Fruit fly (Drosophila melanogaster): ENCODE measurements around the gene Daxx.

Gene Daxx

dm6 chr2L:6490783-6491249 is 10.1 kb downstream of the Daxx start, which contains the start of the genes Phf5a and CG31638 (continued):
- peak; percentile 63 for TF ChIP-seq CG2875 (GFP tag; optimal IDR thresholded peaks at IDR 0.05)
- peak; percentile 80 for TF ChIP-seq fd102C (GFP tag; optimal IDR thresholded peaks at IDR 0.05)
- no peak for TF ChIP-seq Dref (GFP tag; IDR thresholded peaks at IDR 0.05)
- TF ChIP-seq gro (GFP tag; optimal IDR thresholded peaks at IDR 0.05) = no peak
- TF ChIP-seq Dp (GFP tag; optimal IDR thresholded peaks at IDR 0.05) = peak; percentile 27
- TF ChIP-seq ERR (GFP tag; optimal IDR thresholded peaks at IDR 0.05) = no peak
- peak; percentile 73 for TF ChIP-seq CG9727 (GFP tag; optimal IDR thresholded peaks at IDR 0.05)
- peak; percentile 88 for TF ChIP-seq CG17802 (tag; optimal IDR thresholded peaks at IDR 0.05)
- TF ChIP-seq CG14014 (GFP tag; IDR thresholded peaks at IDR 0.05) = peak; percentile 92
- TF ChIP-seq CG15601 (tag; optimal IDR thresholded peaks at IDR 0.05) = peak; percentile 68
- TF ChIP-seq Tbp (GFP tag; optimal IDR thresholded peaks at IDR 0.05) = no peak
- no peak for TF ChIP-seq CG33213 (GFP tag; optimal IDR thresholded peaks at IDR 0.05)
- peak; percentile 96 for TF ChIP-seq CG8388 (GFP tag; optimal IDR thresholded peaks at IDR 0.05)
- TF ChIP-seq ci (GFP tag; IDR thresholded peaks at IDR 0.05) = peak; percentile 92
- TF ChIP-seq CG8359 (GFP tag; optimal IDR thresholded peaks at IDR 0.05; ENCODE audit: borderline replicate concordance) = peak; percentile 73
- TF ChIP-seq NK7.1 (GFP tag; optimal IDR thresholded peaks at IDR 0.05) = no peak
- TF ChIP-seq Ssrp (tag; optimal IDR thresholded peaks at IDR 0.05) = peak; percentile 53
- TF ChIP-seq eve (GFP tag; optimal IDR thresholded peaks at IDR 0.05) = no peak
- TF ChIP-seq nmo (GFP tag; optimal IDR thresholded peaks at IDR 0.05) = peak; percentile 81
- TF ChIP-seq ato (GFP tag; IDR thresholded peaks at IDR 0.05; ENCODE audit: partially characterized antibody) = no peak
- peak; percentile 95 for TF ChIP-seq lilli (GFP tag; optimal IDR thresholded peaks at IDR 0.05)
- no peak for TF ChIP-seq pho (GFP tag; optimal IDR thresholded peaks at IDR 0.05)
- TF ChIP-seq dmrt99B (tag; optimal IDR thresholded peaks at IDR 0.05) = peak; percentile 95
- TF ChIP-seq gcm (GFP tag; optimal IDR thresholded peaks at IDR 0.05) = peak; percentile 95
- no peak for TF ChIP-seq nerfin-2 (GFP tag; IDR thresholded peaks at IDR 0.05; ENCODE audit: partially characterized antibody)
- peak; percentile 52 for TF ChIP-seq CG10147 (GFP tag; optimal IDR thresholded peaks at IDR 0.05)
- peak; percentile 96 for TF ChIP-seq H15 (GFP tag; IDR thresholded peaks at IDR 0.05)
- TF ChIP-seq btn (GFP tag; optimal IDR thresholded peaks at IDR 0.05) = no peak
- TF ChIP-seq CG12391 (tag; optimal IDR thresholded peaks at IDR 0.05) = peak; percentile 99
- peak; percentile 57 for TF ChIP-seq schlank (tag; optimal IDR thresholded peaks at IDR 0.05)
- peak; percentile 90 for TF ChIP-seq gsb-n (tag; optimal IDR thresholded peaks at IDR 0.05)
- TF ChIP-seq phol (tag; optimal IDR thresholded peaks at IDR 0.05) = peak; percentile 98
- TF ChIP-seq gfzf (GFP tag; optimal IDR thresholded peaks at IDR 0.05) = peak; percentile 43
- peak; percentile 98 for TF ChIP-seq CG13424 (tag; optimal IDR thresholded peaks at IDR 0.05)
- TF ChIP-seq CG14710 (tag; optimal IDR thresholded peaks at IDR 0.05) = peak; percentile 97
- peak in 1 of 2 experiments; percentile 19 for TF ChIP-seq insv (GFP tag; optimal IDR thresholded peaks at IDR 0.05)
- no peak for TF ChIP-seq abd-A (tag; optimal IDR thresholded peaks at IDR 0.05)
- no peak for TF ChIP-seq repo (GFP tag; optimal IDR thresholded peaks at IDR 0.05)
- peak; percentile 40 for TF ChIP-seq kay (GFP tag; optimal IDR thresholded peaks at IDR 0.05)
- peak; percentile 96 for TF ChIP-seq B-H1 (GFP tag; IDR thresholded peaks at IDR 0.05)
- TF ChIP-seq H2.0 (GFP tag; IDR thresholded peaks at IDR 0.05) = peak; percentile 53; the same call in 1 of the 2 replicates
- peak; percentile 95 for TF ChIP-seq cato (GFP tag; optimal IDR thresholded peaks at IDR 0.05; ENCODE audit: borderline replicate concordance)
- TF ChIP-seq ara (GFP tag; IDR thresholded peaks at IDR 0.05) = peak; percentile 95
- peak; percentile 94 for TF ChIP-seq CG3281 (GFP tag; optimal IDR thresholded peaks at IDR 0.05)
- TF ChIP-seq CG7372 (GFP tag; IDR thresholded peaks at IDR 0.05) = peak; percentile 97
- peak; percentile 81; the same call in 2 of the 3 replicates for TF ChIP-seq otp (GFP tag; IDR thresholded peaks at IDR 0.05)
- peak; percentile 88 for TF ChIP-seq CG4328 (GFP tag; optimal IDR thresholded peaks at IDR 0.05)
- TF ChIP-seq zf30C (GFP tag; optimal IDR thresholded peaks at IDR 0.05) = no peak
- peak; percentile 90 for TF ChIP-seq CoRest (tag; optimal IDR thresholded peaks at IDR 0.05)
- TF ChIP-seq CG9797 (GFP tag; optimal IDR thresholded peaks at IDR 0.05) = peak; percentile 86

Measured in whole organism, embryonic.